Fruit fly (Drosophila melanogaster) whole organism, embryonic: ENCODE results near the gene Hsp110.

Experiments used
- Asciz ChIP-seq: fragments of 200-800 bp; sonication (Bioruptor generic); optimal IDR thresholded peaks from 2 replicates; lab custom pipeline; 2017; ENCODE audit warnings: missing biosample characterization, mild to moderate bottlenecking, missing genetic modification characterization, missing genetic modification reagents
- BEAF-32 ChIP-seq: fragments of 200-800 bp; sonication (Bioruptor generic); optimal IDR thresholded peaks from 3 replicates; lab custom pipeline; 2017; ENCODE audit warnings: missing biosample characterization, missing genetic modification characterization, mild to moderate bottlenecking, moderate library complexity, missing genetic modification reagents
- CG11695 ChIP-seq: fragments of 200-800 bp; sonication (Bioruptor generic); IDR thresholded peaks from 3 replicates; pipeline ENCODE4 v1.3.6; 2022; ENCODE audit warnings: missing biosample characterization, missing genetic modification characterization
- CG17568 ChIP-seq: fragments of 200-800 bp; sonication (Bioruptor generic); optimal IDR thresholded peaks from 2 replicates; lab custom pipeline; 2018; ENCODE audit warnings: missing biosample characterization, mild to moderate bottlenecking, missing genetic modification characterization, moderate library complexity
- CG18599 ChIP-seq: fragments of 200-800 bp; sonication (Bioruptor generic); optimal IDR thresholded peaks from 3 replicates; lab custom pipeline; 2017; ENCODE audit warnings: missing biosample characterization, missing genetic modification characterization, mild to moderate bottlenecking, moderate library complexity, missing genetic modification reagents
- CG32532 ChIP-seq: fragments of 200-800 bp; sonication (Bioruptor generic); IDR thresholded peaks from 2 replicates; pipeline ENCODE4 v1.3.6; 2022; ENCODE audit warnings: missing biosample characterization, missing genetic modification characterization
- CG43689 ChIP-seq: fragments of 200-800 bp; sonication (Bioruptor generic); IDR thresholded peaks from 2 replicates; pipeline ENCODE4 v1.3.6; 2022; ENCODE audit warnings: missing biosample characterization, missing genetic modification characterization
- CG4820 ChIP-seq: fragments of 200-800 bp; sonication (Bioruptor generic); optimal IDR thresholded peaks from 3 replicates; lab custom pipeline; 2016; ENCODE audit warnings: missing biosample characterization, missing genetic modification characterization
- CG6683 ChIP-seq: fragments of 200-800 bp; sonication (Bioruptor generic); optimal IDR thresholded peaks from 2 replicates; lab custom pipeline; 2017; ENCODE audit warnings: missing biosample characterization, mild to moderate bottlenecking, missing genetic modification characterization, missing genetic modification reagents
- CG6813 ChIP-seq: fragments of 200-800 bp; sonication (Bioruptor generic); optimal IDR thresholded peaks from 2 replicates; lab custom pipeline; 2017; ENCODE audit warnings: missing biosample characterization, missing genetic modification characterization, mild to moderate bottlenecking, moderate library complexity, missing genetic modification reagents
- CG8924 ChIP-seq: fragments of 200-800 bp; optimal IDR thresholded peaks from 3 replicates; lab custom pipeline; 2019; ENCODE audit warnings: missing biosample characterization, mild to moderate bottlenecking, missing genetic modification characterization, moderate library complexity
- CHES-1-like ChIP-seq: fragments of 200-800 bp; sonication (Bioruptor generic); optimal IDR thresholded peaks from 2 replicates; lab custom pipeline; 2016; ENCODE audit warnings: missing biosample characterization, missing genetic modification characterization
- Camta ChIP-seq: fragments of 200-800 bp; sonication (Bioruptor generic); optimal IDR thresholded peaks from 2 replicates; lab custom pipeline; 2016; ENCODE audit warnings: missing biosample characterization, missing genetic modification characterization
- CkIIα-i1 ChIP-seq: fragments of 200-800 bp; sonication (Bioruptor generic); IDR thresholded peaks from 2 replicates; pipeline ENCODE4 v1.3.6; 2022; ENCODE audit warnings: missing biosample characterization, missing genetic modification characterization
- Fer3 ChIP-seq: fragments of 200-800 bp; sonication (Bioruptor generic); optimal IDR thresholded peaks from 2 replicates; lab custom pipeline; 2018; ENCODE audit warnings: missing biosample characterization, mild to moderate bottlenecking, missing genetic modification characterization, moderate library complexity
- Hsf ChIP-seq: fragments of 200-800 bp; sonication (Bioruptor generic); optimal IDR thresholded peaks from 3 replicates; lab custom pipeline; 2016; ENCODE audit warnings: missing biosample characterization, missing genetic modification characterization
- Jarid2 ChIP-seq: fragments of 200-800 bp; sonication (Bioruptor generic); optimal IDR thresholded peaks from 3 replicates; lab custom pipeline; 2017; ENCODE audit warnings: mild to moderate bottlenecking, missing biosample characterization, missing genetic modification reagents, missing genetic modification characterization
- Lim3 ChIP-seq: fragments of 200-800 bp; sonication (Bioruptor generic); IDR thresholded peaks from 2 replicates; pipeline ENCODE4 v1.3.6; 2022; ENCODE audit warnings: missing biosample characterization, missing genetic modification characterization
- Myb ChIP-seq: fragments of 200-800 bp; sonication (Bioruptor generic); optimal IDR thresholded peaks from 2 replicates; lab custom pipeline; 2016; ENCODE audit warnings: missing biosample characterization, missing genetic modification characterization
- NFAT ChIP-seq: fragments of 200-800 bp; sonication (Bioruptor generic); IDR thresholded peaks from 2 replicates; pipeline ENCODE4 v1.3.6; 2022; ENCODE audit warnings: missing biosample characterization, missing genetic modification characterization
- NK7.1 ChIP-seq: fragments of 200-800 bp; sonication (Bioruptor generic); optimal IDR thresholded peaks from 3 replicates; lab custom pipeline; 2016; ENCODE audit warnings: missing biosample characterization, missing genetic modification characterization
- Nf-YB ChIP-seq: fragments of 200-800 bp; sonication (Bioruptor generic); optimal IDR thresholded peaks from 3 replicates; lab custom pipeline; 2019; ENCODE audit warnings: missing biosample characterization, mild to moderate bottlenecking, missing genetic modification characterization, moderate library complexity
- NfI ChIP-seq: fragments of 200-800 bp; sonication (Bioruptor generic); optimal IDR thresholded peaks from 3 replicates; lab custom pipeline; 2018; ENCODE audit warnings: missing biosample characterization, mild to moderate bottlenecking, missing genetic modification characterization, moderate library complexity
- PHDP ChIP-seq: fragments of 200-800 bp; sonication (Bioruptor generic); optimal IDR thresholded peaks from 3 replicates; lab custom pipeline; 2018; ENCODE audit warnings: missing biosample characterization, mild to moderate bottlenecking, missing genetic modification characterization, moderate library complexity
- Ravus ChIP-seq: fragments of 200-800 bp; sonication (Bioruptor generic); IDR thresholded peaks from 2 replicates; pipeline ENCODE4 v1.3.6; 2022; ENCODE audit warnings: missing biosample characterization, missing genetic modification characterization
- Rx ChIP-seq: fragments of 200-800 bp; sonication (Bioruptor generic); IDR thresholded peaks from 2 replicates; pipeline ENCODE4 v1.3.6; 2022; ENCODE audit warnings: missing biosample characterization, missing genetic modification characterization
- Sox102F ChIP-seq: fragments of 200-800 bp; sonication (Bioruptor generic); optimal IDR thresholded peaks from 2 replicates; lab custom pipeline; 2018; ENCODE audit warnings: missing biosample characterization, mild to moderate bottlenecking, missing genetic modification characterization, moderate library complexity
- Vsx1 ChIP-seq: fragments of 200-800 bp; sonication (Bioruptor generic); optimal IDR thresholded peaks from 2 replicates; lab custom pipeline; 2017; ENCODE audit warnings: missing biosample characterization, mild to moderate bottlenecking, missing genetic modification characterization, missing genetic modification reagents
- Xrp1 ChIP-seq: fragments of 200-800 bp; sonication (Bioruptor generic); IDR thresholded peaks from 2 replicates; pipeline ENCODE4 v1.3.6; 2022; ENCODE audit warnings: missing biosample characterization, missing genetic modification characterization
- amos ChIP-seq: fragments of 200-800 bp; sonication (Bioruptor generic); IDR thresholded peaks from 2 replicates; pipeline ENCODE4 v1.3.6; 2022; ENCODE audit warnings: missing biosample characterization, missing genetic modification characterization; ENCODE audit not compliant: partially characterized antibody
- cad ChIP-seq: fragments of >200 bp; optimal IDR thresholded peaks from 2 replicates; lab custom pipeline; 2017; ENCODE audit warnings: missing biosample characterization, missing genetic modification characterization
- cg ChIP-seq: fragments of 200-800 bp; sonication (Bioruptor generic); optimal IDR thresholded peaks from 3 replicates; lab custom pipeline; 2019; ENCODE audit warnings: missing biosample characterization, mild to moderate bottlenecking, missing genetic modification characterization, moderate library complexity
- chif ChIP-seq, 2 experiments: fragments of 200-800 bp; sonication (Bioruptor generic); optimal IDR thresholded peaks; 3 replicates each; lab custom pipeline; 2016; ENCODE audit warnings: missing biosample characterization in 2 of 2, missing genetic modification characterization in 2 of 2
- ind ChIP-seq: fragments of 200-800 bp; sonication (Bioruptor generic); optimal IDR thresholded peaks from 3 replicates; lab custom pipeline; 2016; ENCODE audit warnings: missing biosample characterization, missing genetic modification characterization
- insv ChIP-seq, 2 experiments: fragments of 200-800 bp; sonication (Bioruptor generic); optimal IDR thresholded peaks; 3 replicates each; lab custom pipeline; 2016 to 2018; ENCODE audit warnings: missing biosample characterization in 2 of 2, missing genetic modification characterization in 2 of 2
- kay ChIP-seq: fragments of 200-800 bp; sonication (Bioruptor generic); optimal IDR thresholded peaks from 2 replicates; lab custom pipeline; 2016; ENCODE audit warnings: missing biosample characterization, missing genetic modification characterization
- kni ChIP-seq: fragments of 200-800 bp; sonication (Bioruptor generic); optimal IDR thresholded peaks from 3 replicates; lab custom pipeline; 2017; ENCODE audit warnings: mild to moderate bottlenecking, missing biosample characterization, missing genetic modification reagents, missing genetic modification characterization
- nerfin-1 ChIP-seq: fragments of 200-800 bp; sonication (Bioruptor generic); optimal IDR thresholded peaks from 3 replicates; lab custom pipeline; 2019; ENCODE audit warnings: missing biosample characterization, mild to moderate bottlenecking, missing genetic modification characterization, moderate library complexity
- otp ChIP-seq: fragments of 200-800 bp; sonication (Bioruptor generic); IDR thresholded peaks from 3 replicates; pipeline ENCODE4, ENCODE4 v1.3.6; 2022; ENCODE audit warnings: missing biosample characterization, missing genetic modification characterization
- ranshi ChIP-seq: fragments of 200-800 bp; sonication (Bioruptor generic); IDR thresholded peaks from 2 replicates; pipeline ENCODE4 v1.3.6; 2022; ENCODE audit warnings: missing biosample characterization, missing genetic modification characterization
- salm ChIP-seq: fragments of 200-800 bp; sonication (Bioruptor generic); optimal IDR thresholded peaks from 2 replicates; lab custom pipeline; 2018; ENCODE audit warnings: missing biosample characterization, mild to moderate bottlenecking, missing genetic modification characterization
- sens-2 ChIP-seq: fragments of 200-800 bp; sonication (Bioruptor generic); IDR thresholded peaks from 2 replicates; pipeline ENCODE4 v1.3.6; 2022; ENCODE audit warnings: missing biosample characterization, missing genetic modification characterization
- seq ChIP-seq: fragments of 200-800 bp; sonication (Bioruptor generic); IDR thresholded peaks from 2 replicates; pipeline ENCODE4 v1.3.6; 2022; ENCODE audit warnings: missing biosample characterization, missing genetic modification characterization
- sob ChIP-seq: fragments of 200-800 bp; sonication (Bioruptor generic); IDR thresholded peaks from 2 replicates; pipeline ENCODE4 v1.3.6; 2022; ENCODE audit warnings: missing biosample characterization, missing genetic modification characterization
- stc ChIP-seq: fragments of 200-800 bp; sonication (Bioruptor generic); IDR thresholded peaks from 2 replicates; pipeline ENCODE4 v1.3.6; 2022; ENCODE audit warnings: missing biosample characterization, missing genetic modification characterization
- tgo ChIP-seq: fragments of 200-800 bp; sonication (Bioruptor generic); IDR thresholded peaks from 3 replicates; pipeline ENCODE4 v1.3.6; 2022; ENCODE audit warnings: missing biosample characterization, missing genetic modification characterization
- twi ChIP-seq: fragments of 200-800 bp; optimal IDR thresholded peaks from 2 replicates; lab custom pipeline; 2019; ENCODE audit warnings: missing biosample characterization, mild to moderate bottlenecking, missing genetic modification characterization, moderate library complexity
- unpg ChIP-seq: fragments of 200-800 bp; sonication (Bioruptor generic); optimal IDR thresholded peaks from 3 replicates; lab custom pipeline; 2018; ENCODE audit warnings: missing biosample characterization, mild to moderate bottlenecking, missing genetic modification characterization, moderate library complexity

Gene Hsp110

dm6 chr3L:14028485-14029384, 8.1 kb upstream of the Hsp110 start, which contains the start of gene Ptip (continued):
- no peak for TF ChIP-seq Ravus (GFP tag; lab: Robert Waterston, UW)
- TF ChIP-seq ranshi (GFP tag; lab: Robert Waterston, UW): no peak; the same call in 1 of the 2 replicates
- peak; percentile 99 for TF ChIP-seq amos
- TF ChIP-seq NfI (GFP tag; lab: Kevin White, UChicago): peak; percentile 67
- no peak; the same call in 2 of the 3 replicates for TF ChIP-seq CG11695
- TF ChIP-seq twi (tag; lab: Kevin White, UChicago): no peak
- TF ChIP-seq salm (tag; lab: Kevin White, UChicago): no peak
- no peak for TF ChIP-seq Asciz (GFP tag; lab: Kevin White, UChicago)
- no peak for TF ChIP-seq Vsx1
- peak; percentile 97 for TF ChIP-seq cg (GFP tag; lab: Kevin White, UChicago)
- peak; percentile 95 for TF ChIP-seq cad (GFP tag; lab: Kevin White, UChicago)
- TF ChIP-seq kay (GFP tag; lab: Kevin White, UChicago): no peak
- TF ChIP-seq Camta (GFP tag; lab: Kevin White, UChicago): no peak
- TF ChIP-seq stc: no peak; the same call in 1 of the 2 replicates
- TF ChIP-seq CG4820 (GFP tag; lab: Kevin White, UChicago): no peak
- TF ChIP-seq chif (GFP tag; optimal IDR thresholded peaks at IDR 0.05; lab: Kevin White, UChicago): no peak
- no peak for TF ChIP-seq sens-2 (GFP tag; lab: Robert Waterston, UW)
- TF ChIP-seq Myb: peak; percentile 58
- TF ChIP-seq nerfin-1 (tag; lab: Kevin White, UChicago): peak; percentile 33
- TF ChIP-seq kni (GFP tag; lab: Kevin White, UChicago): no peak
- TF ChIP-seq CG43689: no peak
- peak; percentile 54 for TF ChIP-seq CG6813 (GFP tag; lab: Kevin White, UChicago)
- TF ChIP-seq Xrp1 (GFP tag; lab: Robert Waterston, UW): peak; percentile 44; the same call in 1 of the 2 replicates
- TF ChIP-seq PHDP (tag; lab: Kevin White, UChicago): no peak
- peak; percentile 1 for TF ChIP-seq NK7.1 (GFP tag; lab: Kevin White, UChicago)
- TF ChIP-seq Hsf (GFP tag; lab: Kevin White, UChicago): peak; percentile 14
- TF ChIP-seq Jarid2 (GFP tag; lab: Kevin White, UChicago): no peak
- no peak for TF ChIP-seq unpg (GFP tag; lab: Kevin White, UChicago)
- TF ChIP-seq CHES-1-like (GFP tag; lab: Kevin White, UChicago): peak; percentile 62
- no peak for TF ChIP-seq CkIIα-i1 (GFP tag; lab: Robert Waterston, UW)
- no peak for TF ChIP-seq Fer3 (tag; lab: Kevin White, UChicago)
- TF ChIP-seq Rx (GFP tag; lab: Robert Waterston, UW): no peak
- no peak for TF ChIP-seq tgo
- peak; percentile 66 for TF ChIP-seq NFAT (GFP tag; lab: Robert Waterston, UW)
- no peak for TF ChIP-seq Lim3 (GFP tag; lab: Robert Waterston, UW)
- TF ChIP-seq Sox102F (GFP tag; lab: Kevin White, UChicago): no peak
- TF ChIP-seq insv (GFP tag; optimal IDR thresholded peaks at IDR 0.05; lab: Kevin White, UChicago): peak in 1 of 2 experiments; percentile 70
- TF ChIP-seq sob (GFP tag; lab: Robert Waterston, UW): peak; percentile 31; the same call in 1 of the 2 replicates
- peak; percentile 73; the same call in 1 of the 2 replicates for TF ChIP-seq CG32532 (GFP tag; lab: Robert Waterston, UW)
- TF ChIP-seq ind (GFP tag; lab: Kevin White, UChicago): no peak
- TF ChIP-seq CG18599: no peak
- peak; percentile 26; the same call in 1 of the 3 replicates for TF ChIP-seq otp (GFP tag; lab: Robert Waterston, UW)
- no peak for TF ChIP-seq Nf-YB (GFP tag; lab: Kevin White, UChicago)
- TF ChIP-seq BEAF-32 (GFP tag; lab: Kevin White, UChicago): peak; percentile 99
- TF ChIP-seq CG17568 (GFP tag; lab: Kevin White, UChicago): no peak
- TF ChIP-seq CG8924 (tag; lab: Kevin White, UChicago): no peak
- TF ChIP-seq seq (GFP tag; lab: Robert Waterston, UW): peak; percentile 81
- TF ChIP-seq CG6683: no peak
